Fruit fly (Drosophila melanogaster) whole organism, wandering third instar larva: ENCODE measurements around the gene CG8420.

Experiments
- Abd-B ChIP-seq: fragments of >200 bp; optimal IDR thresholded peaks from 2 replicates; lab custom pipeline; 2017; ENCODE audit warnings: missing biosample characterization, missing genetic modification characterization
- Hnf4 ChIP-seq: fragments of 200-800 bp; sonication (Bioruptor generic); optimal IDR thresholded peaks from 2 replicates; lab custom pipeline; 2016; ENCODE audit warnings: missing biosample characterization, mild to moderate bottlenecking, missing genetic modification characterization
- usp ChIP-seq: fragments of >200 bp; optimal IDR thresholded peaks from 2 replicates; lab custom pipeline; 2017; ENCODE audit warnings: missing biosample characterization, missing genetic modification characterization

DNA sequence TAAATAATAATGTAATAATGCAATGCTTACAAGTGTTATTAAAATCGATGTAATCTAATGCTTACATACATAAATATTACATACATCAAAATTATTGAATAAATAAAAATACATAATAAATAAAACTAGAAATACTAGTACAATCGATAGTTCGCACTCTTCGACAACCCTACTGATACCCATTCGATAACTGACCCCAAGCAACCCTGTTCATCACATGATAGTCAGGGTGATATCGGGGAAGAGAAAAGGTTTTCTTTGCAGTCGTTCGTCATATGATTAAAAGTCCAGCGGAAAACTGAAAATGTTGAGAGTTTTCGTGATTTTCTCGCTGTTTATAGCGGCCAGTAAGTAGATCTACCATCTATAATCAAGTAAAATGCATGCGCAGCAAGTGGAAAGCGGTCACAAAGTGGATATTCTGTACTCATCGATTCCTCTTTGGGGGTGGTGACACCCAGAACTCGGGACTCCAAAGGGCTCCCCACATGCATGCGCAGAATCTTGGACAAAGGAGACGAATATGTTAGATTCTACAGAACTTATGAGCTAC, 14.0 kb downstream of the CG8420 start, which contains the start of gene ATP6AP2:
- peak; percentile 68 for TF ChIP-seq Hnf4 (GFP tag; lab: Kevin White, UChicago)
- no peak for TF ChIP-seq usp (GFP tag; lab: Kevin White, UChicago)
- TF ChIP-seq Abd-B = no peak
